Worm (Caenorhabditis elegans) whole organism, late embryonic: ENCODE results near the gene pes-5.

Experiments
- C38D4.7 ChIP-seq: fragments of 200-800 bp; sonication (Bioruptor generic); optimal IDR thresholded peaks from 2 replicates; lab custom pipeline; 2018; ENCODE audit warnings: mild to moderate bottlenecking, missing genetic modification characterization, moderate library complexity, missing compliant biosample characterization
- ceh-9 ChIP-seq: sonication (generic microtip); optimal IDR thresholded peaks from 2 replicates; lab custom pipeline; 2016; ENCODE audit warnings: mild to moderate bottlenecking, missing genetic modification characterization, inconsistent platforms, missing compliant biosample characterization
- pax-1 ChIP-seq: fragments of 150-350 bp; optimal IDR thresholded peaks from 2 replicates; lab custom pipeline; 2014; ENCODE audit warnings: missing biosample characterization, missing genetic modification characterization

Gene pes-5

ce11 chrII:11788025-11788424, 41.8 kb downstream of the pes-5 start (continued):
- no peak for TF ChIP-seq C38D4.7 (GFP tag; lab: Kevin White, UChicago)

ce11 chrII:11782493-11782892, 47.3 kb downstream of the pes-5 start, which contains the start of gene F43G6.16:
TSS of gene F43G6.16 (minus strand) at chrII:11782633.
- TF ChIP-seq ceh-9 (no peak), pax-1 (tag; lab: Kevin White, UChicago) (peak; percentile 85)
